Worm (Caenorhabditis elegans) whole organism, early embryonic: Measurements from ENCODE around the gene F43C11.7.

Experiments
- B0310.2 ChIP-seq: sonication (generic microtip); optimal IDR thresholded peaks from 2 replicates; lab custom pipeline; 2016; ENCODE audit warnings: mild to moderate bottlenecking, missing genetic modification characterization, missing compliant biosample characterization
- F13C5.2 ChIP-seq: sonication (generic microtip); optimal IDR thresholded peaks from 2 replicates; lab custom pipeline; 2017; ENCODE audit warnings: mild to moderate bottlenecking, missing genetic modification characterization, inconsistent platforms, missing compliant biosample characterization
- aly-1 ChIP-seq: sonication (generic microtip); optimal IDR thresholded peaks from 2 replicates; lab custom pipeline; 2016; ENCODE audit warnings: missing genetic modification characterization, missing compliant biosample characterization
- ama-1 ChIP-seq: fragments of 150-350 bp; optimal IDR thresholded peaks from 2 replicates; lab custom pipeline; 2014
- ceh-13 ChIP-seq: fragments of 200-800 bp; sonication (Bioruptor generic); optimal IDR thresholded peaks from 2 replicates; lab custom pipeline; 2018; ENCODE audit warnings: mild to moderate bottlenecking, missing genetic modification characterization, missing compliant biosample characterization
- ceh-36 ChIP-seq: sonication (generic microtip); optimal IDR thresholded peaks from 2 replicates; lab custom pipeline; 2016; ENCODE audit warnings: missing genetic modification characterization, inconsistent platforms, missing compliant biosample characterization
- ets-7 ChIP-seq: sonication (generic microtip); optimal IDR thresholded peaks from 2 replicates; lab custom pipeline; 2016; ENCODE audit warnings: missing genotype, missing genetic modification characterization, missing compliant biosample characterization
- flt-1 ChIP-seq: fragments of 200-800 bp; sonication (Bioruptor generic); IDR thresholded peaks from 2 replicates; pipeline ENCODE4 v1.3.6; 2022; ENCODE audit warnings: missing genetic modification characterization, missing compliant biosample characterization
- hmbx-1 ChIP-seq: sonication (generic microtip); optimal IDR thresholded peaks from 2 replicates; lab custom pipeline; 2016; ENCODE audit warnings: mild to moderate bottlenecking, missing genetic modification characterization, missing compliant biosample characterization
- hmg-4 ChIP-seq: fragments of 200-800 bp; sonication (Bioruptor generic); optimal IDR thresholded peaks from 2 replicates; lab custom pipeline; 2018; ENCODE audit warnings: mild to moderate bottlenecking, missing genetic modification characterization, missing compliant biosample characterization
- hnd-1 ChIP-seq: sonication (generic microtip); optimal IDR thresholded peaks from 2 replicates; lab custom pipeline; 2016; ENCODE audit warnings: missing genetic modification characterization, missing compliant biosample characterization
- pes-1 ChIP-seq: fragments of 200-800 bp; sonication (Bioruptor generic); IDR thresholded peaks from 2 replicates; pipeline ENCODE4 v1.3.6; 2022; ENCODE audit warnings: missing genetic modification reagents, missing genetic modification characterization, missing compliant biosample characterization
- scrt-1 ChIP-seq: fragments of 200-800 bp; sonication (Bioruptor generic); IDR thresholded peaks from 2 replicates; pipeline ENCODE4 v1.3.6; 2022; ENCODE audit warnings: missing genetic modification characterization, missing compliant biosample characterization
- sea-1 ChIP-seq: fragments of 200-800 bp; sonication (Bioruptor generic); conservative IDR thresholded peaks from 2 replicates; pipeline ENCODE4 v1.3.6; 2022; ENCODE audit warnings: missing genetic modification characterization, missing compliant biosample characterization
- tbx-11 ChIP-seq: fragments of 200-800 bp; sonication (Bioruptor generic); IDR thresholded peaks from 2 replicates; pipeline ENCODE4 v1.3.6; 2022; ENCODE audit warnings: missing genetic modification characterization, missing compliant biosample characterization
- tbx-37 ChIP-seq: fragments of 200-800 bp; sonication (Bioruptor generic); conservative IDR thresholded peaks from 2 replicates; pipeline ENCODE4 v1.3.6; 2022; ENCODE audit warnings: missing genetic modification reagents, missing genetic modification characterization, missing compliant biosample characterization
- tra-4 ChIP-seq: sonication (generic microtip); optimal IDR thresholded peaks from 2 replicates; lab custom pipeline; 2017; ENCODE audit warnings: missing genetic modification characterization, missing compliant biosample characterization

F43C11.7 gene

DNA sequence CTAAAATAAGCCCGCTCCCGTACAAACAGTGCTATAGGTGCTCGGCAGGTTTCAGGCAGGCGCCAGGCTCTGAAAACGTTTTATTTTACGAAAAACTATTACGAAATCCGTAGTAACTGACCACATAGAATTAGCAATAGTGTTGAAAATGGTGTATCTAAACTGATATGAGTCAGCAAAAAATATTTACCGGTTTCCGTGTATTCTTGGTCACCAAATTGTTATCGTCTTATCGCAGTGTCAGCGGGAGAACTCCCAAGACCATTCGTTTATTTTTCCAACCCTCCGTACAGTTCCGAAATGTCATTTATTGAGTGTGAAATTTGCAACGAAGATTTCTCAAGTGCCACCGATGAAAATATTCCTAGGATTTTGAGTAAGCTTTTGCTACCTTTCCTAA lies 3.5 kb upstream of the F43C11.7 start, which contains the start of gene F43C11.8:
Gene F43C11.8 (plus strand): TSS at position 301 of the 400 bp plus-strand sequence.
- TF ChIP-seq B0310.2 (tag; lab: Kevin White, UChicago) (no peak), ets-7 (tag; lab: Kevin White, UChicago) (no peak), hmg-4 (GFP tag; lab: Kevin White, UChicago) (no peak), hnd-1 (no peak), flt-1 (GFP tag; lab: Robert Waterston, UW) (no peak), ceh-13 (GFP tag; lab: Kevin White, UChicago) (no peak), F13C5.2 (no peak), sea-1 (no peak), ama-1 (lab: Kevin White, UChicago) (no peak), aly-1 (no peak), pes-1 (no peak), tbx-37 (GFP tag; lab: Robert Waterston, UW) (no peak), hmbx-1 (tag; lab: Kevin White, UChicago) (no peak), tbx-11 (GFP tag; lab: Robert Waterston, UW) (no peak), tra-4 (no peak), scrt-1 (GFP tag; lab: Robert Waterston, UW) (no peak)

DNA sequence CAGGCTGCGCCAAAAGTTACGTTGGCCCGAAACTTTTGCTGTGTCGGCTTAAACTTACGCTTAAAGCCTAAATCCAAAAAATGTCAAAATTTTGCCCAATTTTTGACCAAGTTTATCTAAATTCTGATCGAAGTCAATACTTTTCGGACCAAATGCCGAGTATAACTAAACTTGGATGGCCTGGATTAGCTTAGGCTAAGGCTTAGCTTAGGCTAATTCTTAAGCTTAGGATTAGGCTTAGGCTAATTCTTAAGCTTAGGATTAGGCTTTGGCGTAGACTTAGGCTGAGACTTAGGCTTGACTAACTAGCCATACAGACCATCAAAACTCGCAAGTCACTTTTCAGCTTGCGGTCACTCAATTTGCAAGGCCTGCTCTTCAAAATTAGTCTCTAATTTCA lies 480 bp downstream of the F43C11.7 start:
- no peak for TF ChIP-seq F13C5.2
- TF ChIP-seq ceh-36, result peak; percentile 71

DNA sequence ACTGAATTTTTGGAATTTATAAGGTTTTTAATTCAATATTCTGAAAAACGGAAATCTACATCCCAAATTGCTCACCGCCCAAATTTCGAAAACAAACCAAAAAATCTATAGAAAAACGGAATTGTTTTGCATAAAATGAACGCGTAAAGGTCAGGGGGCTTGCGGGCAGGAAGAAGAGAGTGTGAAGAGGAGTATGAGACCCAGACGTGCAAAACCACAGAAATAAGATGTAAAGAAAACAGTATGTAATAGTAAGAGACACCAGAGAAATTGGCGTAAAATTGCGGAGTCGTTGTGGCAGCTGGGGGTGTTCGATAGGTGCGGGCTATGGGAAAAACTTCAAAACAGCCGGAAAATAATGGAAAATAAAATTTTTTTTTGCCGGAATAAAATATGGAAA lies 5.3 kb downstream of the F43C11.7 start:
- TF ChIP-seq F13C5.2 (peak; percentile 15), hnd-1 (no peak)

ce11 chrII:2341515-2341914 lies 5.8 kb downstream of the F43C11.7 start, which contains the start of gene enri-1:
Gene enri-1, minus strand, starts transcription at chrII:2341615.
- TF ChIP-seq F13C5.2 (no peak), flt-1 (GFP tag; lab: Robert Waterston, UW) (no peak), tra-4 (no peak), hmg-4 (GFP tag; lab: Kevin White, UChicago) (no peak)

- TF ChIP-seq tra-4, result no peak
- TF ChIP-seq scrt-1 (GFP tag; lab: Robert Waterston, UW), result no peak
- TF ChIP-seq F13C5.2, result no peak
- no peak for TF ChIP-seq aly-1
- TF ChIP-seq ets-7 (tag; lab: Kevin White, UChicago), result no peak
- TF ChIP-seq ceh-36, result no peak
- TF ChIP-seq ama-1 (lab: Kevin White, UChicago), result no peak
- TF ChIP-seq pes-1, result no peak
- no peak for TF ChIP-seq tbx-37 (GFP tag; lab: Robert Waterston, UW)
- no peak for TF ChIP-seq ceh-13 (GFP tag; lab: Kevin White, UChicago)
- TF ChIP-seq flt-1 (GFP tag; lab: Robert Waterston, UW), result no peak
- TF ChIP-seq B0310.2 (tag; lab: Kevin White, UChicago), result no peak
- no peak for TF ChIP-seq hnd-1
Observed at ce11 chrII:2342004-2342479, 6.3 kb downstream of the F43C11.7 start, which contains the start of gene F43C11.6. Gene F43C11.6, plus strand, starts transcription at chrII:2342429.

- no peak for TF ChIP-seq B0310.2 (tag; lab: Kevin White, UChicago)
- TF ChIP-seq flt-1 (GFP tag; lab: Robert Waterston, UW), result no peak
- no peak for TF ChIP-seq ama-1 (lab: Kevin White, UChicago)
- no peak for TF ChIP-seq hmg-4 (GFP tag; lab: Kevin White, UChicago)
- no peak for TF ChIP-seq ceh-13 (GFP tag; lab: Kevin White, UChicago)
- no peak for TF ChIP-seq hnd-1
- no peak for TF ChIP-seq scrt-1 (GFP tag; lab: Robert Waterston, UW)
- TF ChIP-seq pes-1, result no peak
- no peak for TF ChIP-seq tbx-11 (GFP tag; lab: Robert Waterston, UW)
- no peak for TF ChIP-seq hmbx-1 (tag; lab: Kevin White, UChicago)
- no peak for TF ChIP-seq sea-1
- TF ChIP-seq aly-1, result no peak
- no peak for TF ChIP-seq tra-4
- TF ChIP-seq F13C5.2, result no peak
- no peak for TF ChIP-seq ceh-36
- no peak for TF ChIP-seq ets-7 (tag; lab: Kevin White, UChicago)
Observed at ce11 chrII:2346672-2347071, 11.0 kb downstream of the F43C11.7 start, which contains the start of gene F43C11.4. Gene F43C11.4, plus strand, starts transcription at chrII:2346972.

DNA sequence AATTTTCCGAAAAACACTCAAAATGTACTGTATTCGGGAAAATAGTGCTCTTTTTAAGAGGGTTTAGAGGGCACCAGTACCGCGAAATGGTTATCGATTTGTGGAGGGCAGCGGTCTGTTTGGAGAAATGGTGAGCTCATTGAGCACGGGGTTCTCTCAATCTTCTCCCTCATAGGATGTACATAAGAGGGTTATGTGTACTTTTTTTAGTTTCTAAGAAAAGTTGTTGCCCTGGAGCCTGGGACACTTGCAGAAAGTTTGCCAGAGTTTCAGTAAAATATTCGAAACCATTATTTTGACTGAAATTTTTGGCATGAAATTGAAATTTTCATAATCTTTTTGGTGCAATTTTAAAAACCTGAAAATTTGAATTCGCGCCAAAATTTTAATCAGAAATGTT lies 16.8 kb downstream of the F43C11.7 start, which contains the start of gene F43C11.10:
Gene F43C11.10 (minus strand): TSS at position 101 of the 400 bp plus-strand sequence.
- TF ChIP-seq hmbx-1 (tag; lab: Kevin White, UChicago) (no peak), ceh-13 (GFP tag; lab: Kevin White, UChicago) (no peak), scrt-1 (GFP tag; lab: Robert Waterston, UW) (no peak), flt-1 (GFP tag; lab: Robert Waterston, UW) (no peak), ets-7 (tag; lab: Kevin White, UChicago) (no peak), F13C5.2 (no peak), tbx-11 (GFP tag; lab: Robert Waterston, UW) (no peak), hmg-4 (GFP tag; lab: Kevin White, UChicago) (no peak), hnd-1 (no peak), ceh-36 (no peak), ama-1 (lab: Kevin White, UChicago) (no peak), B0310.2 (tag; lab: Kevin White, UChicago) (no peak)

DNA sequence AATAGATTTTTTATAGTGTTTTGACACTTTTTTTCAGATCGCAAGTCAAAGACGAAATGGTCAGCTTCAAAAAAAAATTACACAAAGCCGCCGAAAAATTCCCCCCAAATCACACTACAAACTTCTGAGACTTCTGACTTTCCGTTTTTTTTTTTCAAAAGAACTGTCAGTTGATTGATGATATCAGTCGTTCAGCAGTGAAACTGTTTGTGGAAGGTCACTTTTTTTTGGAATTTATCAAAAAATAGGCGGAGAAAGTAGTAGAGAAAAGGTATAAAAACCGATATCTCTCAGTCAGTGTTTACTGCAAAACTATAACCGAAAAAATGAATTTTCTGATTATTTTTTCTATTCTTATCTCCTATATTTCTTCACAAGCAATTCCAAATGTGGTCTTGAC lies 17.3 kb downstream of the F43C11.7 start, which contains the start of gene F43C11.3:
Gene F43C11.3 (plus strand): TSS at position 301 of the 400 bp plus-strand sequence.
- TF ChIP-seq hmg-4 (GFP tag; lab: Kevin White, UChicago) (no peak), ama-1 (lab: Kevin White, UChicago) (no peak), sea-1 (no peak), ets-7 (tag; lab: Kevin White, UChicago) (no peak), pes-1 (no peak), hmbx-1 (tag; lab: Kevin White, UChicago) (no peak), F13C5.2 (no peak), scrt-1 (GFP tag; lab: Robert Waterston, UW) (no peak), tra-4 (no peak), tbx-37 (GFP tag; lab: Robert Waterston, UW) (no peak), hnd-1 (no peak), ceh-36 (no peak), tbx-11 (GFP tag; lab: Robert Waterston, UW) (no peak)
